Worm (Caenorhabditis elegans): ENCODE results near the gene F20A1.8.
"Not testable (repeated sequence)": the region's sequence is repeated elsewhere in the genome, so short reads cannot be mapped to it uniquely, and the experiment has no call there.

- TF ChIP-seq ces-1 (GFP tag; optimal IDR thresholded peaks at IDR 0.05); nhr-76 (tag; optimal IDR thresholded peaks at IDR 0.05); nhr-25 (tag; optimal IDR thresholded peaks at IDR 0.05; ENCODE audit: borderline replicate concordance, insufficient read depth); dve-1 (tag; optimal IDR thresholded peaks at IDR 0.05; ENCODE audit: insufficient read depth); zfp-2 (tag; optimal IDR thresholded peaks at IDR 0.05); T26A8.4 (GFP tag; IDR thresholded peaks at IDR 0.05); hif-1 (tag; optimal IDR thresholded peaks at IDR 0.05); snpc-1.2 (GFP tag; IDR thresholded peaks at IDR 0.05); madf-9 (GFP tag; conservative IDR thresholded peaks at IDR 0.05); D1046.2 (GFP tag; IDR thresholded peaks at IDR 0.05); daf-12 (tag; optimal IDR thresholded peaks at IDR 0.05); hlh-30 (tag; optimal IDR thresholded peaks at IDR 0.05; ENCODE audit: insufficient read depth): not testable (repeated sequence)
Observed at ce11 chrV:7062790-7063189, 15.4 kb upstream of the F20A1.8 start, which contains the start of gene tmem-258.
